Worm (Caenorhabditis elegans) whole organism, young adult: ENCODE results near the gene C53D6.7.

ENCODE experiments used
- F37B4.10 ChIP-seq: fragments of 200-800 bp; sonication (Bioruptor generic); IDR thresholded peaks from 2 replicates; pipeline ENCODE4 v1.3.6; 2022; ENCODE audit warnings: missing genetic modification characterization, missing compliant biosample characterization
- F39B2.1 ChIP-seq: fragments of 200-800 bp; sonication (Bioruptor generic); IDR thresholded peaks from 2 replicates; pipeline ENCODE4 v1.3.6; 2022; ENCODE audit warnings: missing genetic modification reagents, missing genetic modification characterization, missing compliant biosample characterization
- Y53F4B.3 ChIP-seq: fragments of 200-800 bp; sonication (Bioruptor generic); IDR thresholded peaks from 2 replicates; pipeline ENCODE4 v1.3.6; 2022; ENCODE audit warnings: missing genetic modification reagents, missing genetic modification characterization, missing compliant biosample characterization
- Y79H2A.3 ChIP-seq: fragments of 200-800 bp; sonication (Bioruptor generic); conservative IDR thresholded peaks from 2 replicates; pipeline ENCODE4 v1.3.6; 2022; ENCODE audit warnings: missing genetic modification reagents, missing genetic modification characterization, missing compliant biosample characterization
- ZK185.1 ChIP-seq: sonication (generic microtip); optimal IDR thresholded peaks from 2 replicates; lab custom pipeline; 2016; ENCODE audit warnings: mild to moderate bottlenecking, missing genetic modification characterization, missing compliant biosample characterization; ENCODE audit not compliant: poor library complexity, severe bottlenecking
- akir-1 ChIP-seq: fragments of 200-800 bp; sonication (Bioruptor generic); optimal IDR thresholded peaks from 2 replicates; lab custom pipeline; 2018; ENCODE audit warnings: mild to moderate bottlenecking, missing genetic modification characterization, moderate library complexity, missing compliant biosample characterization
- bed-1 ChIP-seq: fragments of 200-800 bp; sonication (Bioruptor generic); IDR thresholded peaks from 2 replicates; pipeline ENCODE4 v1.3.6; 2022; ENCODE audit warnings: missing genetic modification reagents, missing genetic modification characterization, missing compliant biosample characterization
- cebp-1 ChIP-seq, 2 experiments: fragments of 200-800 bp in 1 of 2; sonication (Bioruptor generic) in 1 of 2; sonication (generic microtip) in 1 of 2; IDR thresholded peaks in 1 of 2; optimal IDR thresholded peaks in 1 of 2; 2 replicates each; pipeline versions ENCODE4 v1.3.6 to Lab custom; 2017 to 2022; ENCODE audit warnings: missing compliant biosample characterization in 2 of 2, missing genetic modification characterization in 2 of 2, mild to moderate bottlenecking in 1 of 2, missing genetic modification reagents in 1 of 2, moderate library complexity in 1 of 2
- ceh-27 ChIP-seq: fragments of 200-800 bp; sonication (Bioruptor generic); optimal IDR thresholded peaks from 2 replicates; lab custom pipeline; 2018; ENCODE audit warnings: mild to moderate bottlenecking, missing genetic modification characterization, moderate library complexity, missing compliant biosample characterization
- madf-6 ChIP-seq: fragments of 200-800 bp; sonication (Bioruptor generic); IDR thresholded peaks from 2 replicates; pipeline ENCODE4 v1.3.6; 2022; ENCODE audit warnings: missing genetic modification reagents, missing genetic modification characterization, missing compliant biosample characterization
- pha-4 ChIP-seq: fragments of 150-350 bp; sonication (generic microtip); optimal IDR thresholded peaks from 2 replicates; lab custom pipeline; 2014; ENCODE audit warnings: missing biosample characterization, missing genetic modification reagents, missing genetic modification characterization
- snpc-1.1 ChIP-seq: sonication (generic microtip); optimal IDR thresholded peaks from 2 replicates; lab custom pipeline; 2017; ENCODE audit warnings: missing genetic modification characterization, mild to moderate bottlenecking, missing compliant biosample characterization, antibody characterized with exemption, moderate library complexity, missing genotype, missing genetic modification reagents; ENCODE audit not compliant: insufficient read depth
- snpc-1.3 ChIP-seq: sonication (generic microtip); optimal IDR thresholded peaks from 2 replicates; lab custom pipeline; 2017; ENCODE audit warnings: missing genetic modification characterization, mild to moderate bottlenecking, missing compliant biosample characterization, antibody characterized with exemption, moderate library complexity, missing genotype, missing genetic modification reagents; ENCODE audit not compliant: insufficient read depth
- snpc-4 ChIP-seq, 5 experiments: fragments of 150-350 bp in 1 of 5; sonication (generic microtip) in 4 of 5; optimal IDR thresholded peaks; 2 replicates each; lab custom pipeline; 2014 to 2018; ENCODE audit warnings: missing genetic modification characterization in 5 of 5, missing biosample characterization in 3 of 5, antibody characterized with exemption in 2 of 5, mild to moderate bottlenecking in 2 of 5, missing compliant biosample characterization in 2 of 5, missing genotype in 2 of 5, moderate library complexity in 2 of 5, missing genetic modification reagents in 1 of 5

DNA sequence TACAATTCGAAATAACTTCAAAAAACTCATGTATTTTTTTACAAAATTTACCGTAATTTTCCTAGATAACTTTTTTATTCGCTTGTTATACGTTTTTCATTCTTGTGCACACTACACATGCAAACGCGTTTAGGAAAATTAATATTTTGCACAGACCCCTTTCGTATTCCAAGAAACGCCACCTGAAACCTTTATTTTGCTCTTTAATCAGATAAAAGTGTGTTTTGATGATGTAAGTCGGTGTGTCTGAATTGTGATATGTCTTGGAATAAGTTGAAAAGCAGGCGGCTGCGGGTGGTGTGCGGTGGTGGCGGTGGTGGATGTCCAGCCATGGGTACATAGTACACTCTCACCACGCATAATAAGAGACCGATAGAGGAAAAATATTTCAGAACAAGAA lies 16.4 kb upstream of the C53D6.7 start:
- TF ChIP-seq ZK185.1 (tag; lab: Kevin White, UChicago) (no peak), cebp-1 (GFP tag; IDR thresholded peaks at IDR 0.05; lab: Robert Waterston, UW) (no peak), cebp-1 (tag; optimal IDR thresholded peaks at IDR 0.05; lab: Kevin White, UChicago) (no peak), snpc-1.1 (tag; lab: Kevin White, UChicago) (no peak), F37B4.10 (no peak), ceh-27 (GFP tag; lab: Kevin White, UChicago) (no peak), akir-1 (GFP tag; lab: Kevin White, UChicago) (no peak), snpc-4 (GFP tag; optimal IDR thresholded peaks at IDR 0.05; lab: Kevin White, UChicago) (no peak), snpc-4 (tag; optimal IDR thresholded peaks at IDR 0.05; lab: Kevin White, UChicago) (no peak), madf-6 (GFP tag; lab: Robert Waterston, UW) (no peak), Y79H2A.3 (GFP tag; lab: Robert Waterston, UW) (no peak), Y53F4B.3 (GFP tag; lab: Robert Waterston, UW) (no peak), bed-1 (no peak), pha-4 (tag; lab: Kevin White, UChicago) (no peak), F39B2.1 (GFP tag; lab: Robert Waterston, UW) (no peak), snpc-1.3 (tag; lab: Kevin White, UChicago) (no peak)
